Worm (Caenorhabditis elegans): ENCODE measurements around the gene Y69E1A.3.

The Y69E1A.3 gene

DNA sequence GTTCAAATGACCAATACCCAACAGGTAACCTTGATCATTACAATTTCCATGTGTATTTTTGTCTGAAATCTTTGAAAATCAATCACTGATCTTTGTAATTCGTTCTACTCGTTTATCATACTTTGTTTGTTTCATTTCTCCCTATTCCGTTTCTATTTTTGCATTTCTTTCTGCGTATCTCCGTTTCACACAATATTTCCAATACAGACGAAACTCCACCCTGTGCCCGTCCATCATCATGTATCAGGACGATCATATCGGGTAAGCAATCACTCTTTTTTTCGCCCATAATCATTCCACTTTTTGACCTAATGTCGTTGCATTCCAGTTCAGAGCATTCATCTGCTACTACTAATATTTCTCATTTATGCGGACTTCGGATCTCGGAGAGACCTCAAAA is 42.4 kb upstream of the Y69E1A.3 start, which contains the start of gene pyk-2:
Gene pyk-2, plus strand, starts transcription at position 206 of the 400 bp plus-strand sequence.
- TF ChIP-seq ccch-3 (GFP tag; optimal IDR thresholded peaks at IDR 0.05) (no peak), attf-3 (GFP tag; conservative IDR thresholded peaks at IDR 0.05) (no peak), T07F8.4 (tag; optimal IDR thresholded peaks at IDR 0.05) (no peak), nhr-80 (tag; optimal IDR thresholded peaks at IDR 0.05) (peak; percentile 91), hmg-1.2 (GFP tag; IDR thresholded peaks at IDR 0.05) (peak; percentile 62), lin-26 (GFP tag; IDR thresholded peaks at IDR 0.05) (no peak), nhr-27 (tag; optimal IDR thresholded peaks at IDR 0.05) (no peak), unc-62 (GFP tag; optimal IDR thresholded peaks at IDR 0.05) (no peak), hsf-1 (GFP tag; IDR thresholded peaks at IDR 0.05) (no peak)

DNA sequence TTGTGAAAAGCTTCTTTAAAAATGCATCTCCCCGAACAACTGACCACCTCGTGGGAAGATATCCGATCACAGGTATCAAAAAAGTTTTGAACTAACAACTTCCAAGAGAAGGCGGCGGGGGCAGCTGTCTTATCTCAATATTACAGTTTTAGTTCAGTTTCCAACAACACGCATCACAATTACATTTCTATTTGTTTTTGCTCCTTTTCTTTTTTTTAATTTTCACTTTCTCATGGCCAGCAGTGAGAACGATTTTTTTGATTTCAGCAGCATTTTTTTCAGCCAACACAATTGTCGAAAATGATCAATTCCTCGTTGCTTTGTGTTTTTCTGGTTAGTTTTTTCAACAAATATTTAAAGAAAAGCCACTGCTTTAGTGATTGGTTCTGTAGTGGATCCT is 39.0 kb upstream of the Y69E1A.3 start, which contains the start of gene ZK593.2:
Gene ZK593.2, plus strand, starts transcription at position 301 of the 400 bp plus-strand sequence.
- TF ChIP-seq rpc-1 (optimal IDR thresholded peaks at IDR 0.05) (no peak), rpc-1 (tag; optimal IDR thresholded peaks at IDR 0.05) (no peak), repo-1 (tag; optimal IDR thresholded peaks at IDR 0.05) (peak; percentile 59)

DNA sequence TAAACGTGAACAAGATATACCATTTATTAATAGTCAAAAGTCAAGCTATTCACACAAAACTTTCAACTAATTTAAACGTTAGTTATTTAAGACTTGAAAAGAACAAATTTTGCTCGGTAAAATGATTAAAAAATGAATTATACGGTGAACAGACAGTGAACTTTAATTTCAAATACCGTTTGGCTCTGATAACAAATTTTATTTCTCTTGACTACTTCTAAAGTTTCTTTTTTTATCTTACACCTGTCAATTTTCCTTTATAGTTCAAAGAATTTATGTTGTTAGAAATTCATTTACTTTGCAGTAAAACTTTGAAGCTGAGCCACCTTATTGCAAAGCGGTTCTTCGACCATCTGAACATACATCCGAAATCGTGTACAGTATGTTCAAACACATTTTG is 36.7 kb upstream of the Y69E1A.3 start, which contains the start of gene ZK593.3:
Gene ZK593.3, plus strand, starts transcription at position 301 of the 400 bp plus-strand sequence.
- no peak for TF ChIP-seq C06A6.2 (GFP tag; conservative IDR thresholded peaks at IDR 0.05)
- TF ChIP-seq lsy-27 (tag; optimal IDR thresholded peaks at IDR 0.05; ENCODE audit: borderline replicate concordance, insufficient read depth): no peak
- no peak for TF ChIP-seq akir-1 (GFP tag; optimal IDR thresholded peaks at IDR 0.05)
- peak; percentile 4 for TF ChIP-seq nhr-80 (tag; optimal IDR thresholded peaks at IDR 0.05)
- no peak for TF ChIP-seq dpff-1 (tag; optimal IDR thresholded peaks at IDR 0.05)
- no peak for TF ChIP-seq xnd-1 (tag; optimal IDR thresholded peaks at IDR 0.05)

DNA sequence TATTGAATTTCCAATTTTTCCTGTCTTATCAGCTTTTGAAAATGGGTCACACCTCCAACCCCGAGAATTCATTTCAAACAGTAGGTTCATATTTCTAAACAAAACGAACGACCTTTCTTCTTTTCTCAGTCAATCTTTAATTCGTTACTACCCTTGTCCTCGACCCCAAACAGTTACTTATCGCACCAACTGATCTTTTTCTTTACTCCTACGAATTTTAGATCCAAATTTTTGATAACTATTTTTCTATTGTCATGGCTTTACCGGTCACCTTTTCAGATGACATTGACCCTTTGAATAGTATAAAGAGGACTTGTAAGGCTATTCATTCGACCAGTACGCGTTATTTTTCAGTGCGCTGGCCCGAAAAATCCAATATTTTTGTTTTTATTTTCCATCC is 36.0 kb upstream of the Y69E1A.3 start:
- TF ChIP-seq atf-7 (tag; optimal IDR thresholded peaks at IDR 0.05) (no peak), madf-6 (GFP tag; IDR thresholded peaks at IDR 0.05) (no peak), xnd-1 (tag; optimal IDR thresholded peaks at IDR 0.05) (no peak), egrh-3 (GFP tag; IDR thresholded peaks at IDR 0.05) (no peak), Y79H2A.3 (GFP tag; conservative IDR thresholded peaks at IDR 0.05) (no peak), T26A5.8 (tag; optimal IDR thresholded peaks at IDR 0.05) (no peak), rec-8 (tag; optimal IDR thresholded peaks at IDR 0.05) (no peak), attf-3 (GFP tag; conservative IDR thresholded peaks at IDR 0.05) (no peak), pha-4 (tag; optimal IDR thresholded peaks at IDR 0.05) (no peak), ceh-27 (GFP tag; optimal IDR thresholded peaks at IDR 0.05) (no peak), F57A8.1 (GFP tag; optimal IDR thresholded peaks at IDR 0.05) (no peak), sdz-38 (tag; optimal IDR thresholded peaks at IDR 0.05) (no peak), B0336.3 (GFP tag; IDR thresholded peaks at IDR 0.05) (no peak)

DNA sequence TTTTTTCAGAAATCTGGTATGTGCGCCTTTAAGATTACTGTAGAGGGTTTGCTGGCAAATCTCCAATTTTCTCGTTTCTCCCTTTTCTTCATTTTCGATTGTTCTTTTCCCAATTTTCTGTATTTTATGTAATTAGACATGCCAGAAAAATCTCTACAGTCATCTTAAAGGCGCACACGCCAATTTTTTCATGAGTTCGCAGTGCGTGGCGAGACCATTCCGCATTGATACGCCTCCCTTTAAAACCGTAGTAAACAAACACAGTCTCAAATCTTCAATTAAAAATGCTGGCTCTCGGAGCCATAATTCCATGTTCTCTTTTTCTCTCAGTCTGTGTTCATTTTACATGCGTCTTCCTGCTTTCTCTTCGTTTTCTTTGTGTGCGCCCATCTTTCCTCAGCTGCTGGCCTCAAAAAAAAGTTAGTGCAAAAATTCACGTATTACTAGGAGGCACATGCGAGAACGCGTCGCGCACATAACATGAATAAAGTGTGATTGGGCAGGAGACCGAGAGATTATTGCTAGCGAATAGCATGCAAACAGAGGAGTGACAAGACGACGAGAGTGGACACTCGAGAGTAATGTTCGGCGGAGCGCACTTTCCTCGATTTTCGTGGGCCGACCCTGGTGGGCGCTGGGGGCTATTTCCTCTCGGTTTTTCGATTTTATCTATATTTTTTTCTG is 33.1 kb upstream of the Y69E1A.3 start:
- TF ChIP-seq ceh-27 (GFP tag; optimal IDR thresholded peaks at IDR 0.05): peak; percentile 87
- no peak for TF ChIP-seq ztf-6 (GFP tag; IDR thresholded peaks at IDR 0.05)
- TF ChIP-seq K11D2.4 (GFP tag; IDR thresholded peaks at IDR 0.05): 0 out of 2 replicates have a peak, but pooled peaks have one; percentile 33
- TF ChIP-seq die-1 (tag; optimal IDR thresholded peaks at IDR 0.05): no peak
- TF ChIP-seq F22D6.2 (tag; optimal IDR thresholded peaks at IDR 0.05): no peak
- TF ChIP-seq ztf-25 (GFP tag; IDR thresholded peaks at IDR 0.05): no peak
- no peak for TF ChIP-seq unc-62 (GFP tag; optimal IDR thresholded peaks at IDR 0.05)
- TF ChIP-seq dpl-1 (GFP tag; optimal IDR thresholded peaks at IDR 0.05): no peak
- no peak for TF ChIP-seq nfya-1 (tag; optimal IDR thresholded peaks at IDR 0.05; ENCODE audit: borderline replicate concordance, insufficient read depth)
- 0 out of 2 replicates have a peak, but pooled peaks have one; percentile 40 for TF ChIP-seq lin-26 (GFP tag; IDR thresholded peaks at IDR 0.05)
- TF ChIP-seq T07F8.4 (tag; optimal IDR thresholded peaks at IDR 0.05): no peak
- TF ChIP-seq pha-4 (tag; optimal IDR thresholded peaks at IDR 0.05): no peak
- TF ChIP-seq lin-40 (tag; optimal IDR thresholded peaks at IDR 0.05): peak; percentile 75
- TF ChIP-seq hlh-26 (GFP tag; conservative IDR thresholded peaks at IDR 0.05): no peak
- TF ChIP-seq gei-17 (GFP tag; optimal IDR thresholded peaks at IDR 0.05): peak; percentile 24
- TF ChIP-seq akir-1 (GFP tag; optimal IDR thresholded peaks at IDR 0.05): no peak
- no peak for TF ChIP-seq Y67H2A.10 (GFP tag; conservative IDR thresholded peaks at IDR 0.05)
- TF ChIP-seq K12H6.12 (tag; optimal IDR thresholded peaks at IDR 0.05): peak; percentile 77
- TF ChIP-seq rcor-1 (GFP tag; IDR thresholded peaks at IDR 0.05): no peak

Data from whole organism, young adult.